Worm (Caenorhabditis elegans) whole organism, mixed stage, embryonic: ENCODE measurements around the gene srd-44.

Source experiments
- ces-1 ChIP-seq: fragments of 150-350 bp; optimal IDR thresholded peaks from 2 replicates; lab custom pipeline; 2014; ENCODE audit warnings: missing biosample characterization, missing genetic modification reagents, missing genetic modification characterization
- elt-1 ChIP-seq: sonication (generic microtip); optimal IDR thresholded peaks from 2 replicates; lab custom pipeline; 2017; ENCODE audit warnings: missing genetic modification characterization, mild to moderate bottlenecking, missing compliant biosample characterization, antibody characterized with exemption, moderate library complexity, borderline replicate concordance; ENCODE audit not compliant: insufficient read depth
- elt-3 ChIP-seq: fragments of 150-350 bp; optimal IDR thresholded peaks from 2 replicates; lab custom pipeline; 2014; ENCODE audit warnings: missing biosample characterization, missing genetic modification characterization
- flh-1 ChIP-seq: fragments of 200-800 bp; sonication (Bioruptor generic); optimal IDR thresholded peaks from 2 replicates; lab custom pipeline; 2018; ENCODE audit warnings: mild to moderate bottlenecking, missing genetic modification characterization, moderate library complexity, missing compliant biosample characterization
- ham-2 ChIP-seq: fragments of 200-800 bp; sonication (Bioruptor generic); optimal IDR thresholded peaks from 2 replicates; lab custom pipeline; 2018; ENCODE audit warnings: mild to moderate bottlenecking, missing genetic modification characterization, missing compliant biosample characterization
- mep-1 ChIP-seq: fragments of 150-350 bp; optimal IDR thresholded peaks from 2 replicates; lab custom pipeline; 2017; ENCODE audit warnings: missing biosample characterization, missing genetic modification reagents, missing genetic modification characterization, inconsistent platforms
- mls-2 ChIP-seq: sonication (generic microtip); optimal IDR thresholded peaks from 2 replicates; lab custom pipeline; 2016; ENCODE audit warnings: mild to moderate bottlenecking, missing genetic modification characterization, moderate library complexity, missing compliant biosample characterization
- nhr-12 ChIP-seq: fragments of 150-350 bp; optimal IDR thresholded peaks from 2 replicates; lab custom pipeline; 2014; ENCODE audit warnings: missing biosample characterization, missing genetic modification characterization
- nhr-2 ChIP-seq: fragments of 150-350 bp; optimal IDR thresholded peaks from 2 replicates; lab custom pipeline; 2014; ENCODE audit warnings: missing biosample characterization, missing genetic modification characterization
- pha-4 ChIP-seq: fragments of 150-350 bp; optimal IDR thresholded peaks from 2 replicates; lab custom pipeline; 2018; ENCODE audit warnings: missing biosample characterization, missing genetic modification reagents, missing genetic modification characterization
- unc-39 ChIP-seq: fragments of 150-350 bp; optimal IDR thresholded peaks from 2 replicates; lab custom pipeline; 2014; ENCODE audit warnings: missing biosample characterization, missing genetic modification characterization
- unc-62 ChIP-seq: fragments of 150-350 bp; optimal IDR thresholded peaks from 2 replicates; lab custom pipeline; 2014; ENCODE audit warnings: missing biosample characterization, missing genetic modification reagents, missing genetic modification characterization
- ztf-11 ChIP-seq: fragments of 150-350 bp; optimal IDR thresholded peaks from 2 replicates; lab custom pipeline; 2014; ENCODE audit warnings: missing biosample characterization, missing genetic modification characterization

DNA sequence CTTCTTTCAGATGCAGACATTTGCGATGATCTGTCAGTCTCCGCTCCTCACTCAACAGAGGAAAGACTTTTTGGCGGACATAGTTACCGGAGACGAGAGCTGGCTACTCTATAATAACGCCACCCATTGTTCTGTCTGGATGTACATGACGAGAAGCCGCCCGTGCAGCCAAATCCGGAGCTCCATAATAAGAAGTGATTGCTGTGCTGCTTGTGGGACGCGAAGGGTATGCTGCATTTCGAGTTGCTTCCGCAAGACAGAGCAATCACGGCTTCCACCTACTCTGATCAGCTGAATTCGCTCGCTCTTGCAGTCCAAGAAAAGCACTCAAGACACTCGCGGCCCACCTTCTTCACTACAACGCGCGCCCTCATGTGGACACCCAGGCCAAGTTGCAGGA lies 24.5 kb upstream of the srd-44 start:
- TF ChIP-seq elt-1 (tag; lab: Kevin White, UChicago) (no peak), mep-1 (tag; lab: Kevin White, UChicago) (no peak), unc-39 (tag; lab: Kevin White, UChicago) (no peak), elt-3 (tag; lab: Kevin White, UChicago) (no peak), mls-2 (tag; lab: Kevin White, UChicago) (no peak), pha-4 (no peak), flh-1 (no peak), unc-62 (no peak), ces-1 (GFP tag; lab: Kevin White, UChicago) (no peak), ham-2 (no peak), ztf-11 (tag; lab: Kevin White, UChicago) (no peak), nhr-2 (tag; lab: Kevin White, UChicago) (no peak), nhr-12 (tag; lab: Kevin White, UChicago) (no peak)
